Worm (Caenorhabditis elegans): ENCODE measurements around the gene T25F10.1.

T25F10.1 gene

DNA sequence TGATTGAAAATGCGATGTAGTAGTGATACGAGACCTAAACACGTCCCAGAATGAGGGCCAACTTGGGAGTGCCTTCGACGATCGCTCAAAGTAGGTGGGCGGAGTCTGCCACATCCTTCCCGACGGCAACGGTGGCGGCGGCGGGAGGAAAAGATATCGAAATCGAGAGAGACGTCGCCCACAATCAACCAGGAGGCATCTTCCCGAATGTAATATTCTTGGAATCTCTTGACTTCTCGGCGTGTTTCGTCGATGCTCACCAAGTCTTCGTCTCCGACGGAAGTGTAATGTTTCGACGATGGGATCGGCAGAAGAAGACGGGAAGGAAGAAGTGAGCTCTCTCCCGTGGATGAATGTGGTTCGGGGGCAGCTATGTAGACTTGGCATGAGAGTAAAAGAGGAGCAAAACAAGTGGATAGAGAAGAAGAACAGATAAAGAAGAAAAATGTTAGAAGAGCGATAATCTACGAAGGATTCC lies at the start of gene T25F10.1, which contains the start of gene clik-1:
Gene T25F10.1 (plus strand): TSS at position 51 of the 478 bp plus-strand sequence.
Gene clik-1 (minus strand): TSS at position 281 of the 478 bp plus-strand sequence.
- TF ChIP-seq F57C9.4 (tag; optimal IDR thresholded peaks at IDR 0.05) = no peak
- TF ChIP-seq F39B2.1 (GFP tag; IDR thresholded peaks at IDR 0.05) = no peak
- no peak for TF ChIP-seq xnd-1 (tag; optimal IDR thresholded peaks at IDR 0.05)
- TF ChIP-seq F10E7.11 (tag; optimal IDR thresholded peaks at IDR 0.05) = no peak
- TF ChIP-seq madf-10 (tag; optimal IDR thresholded peaks at IDR 0.05) = no peak
- TF ChIP-seq unc-130 (GFP tag; optimal IDR thresholded peaks at IDR 0.05) = no peak
- TF ChIP-seq let-607 (tag; optimal IDR thresholded peaks at IDR 0.05) = no peak
- TF ChIP-seq ZK185.1 (tag; optimal IDR thresholded peaks at IDR 0.05; ENCODE audit: poor library complexity, severe bottlenecking) = no peak
- TF ChIP-seq atf-7 (tag; optimal IDR thresholded peaks at IDR 0.05) = no peak

DNA sequence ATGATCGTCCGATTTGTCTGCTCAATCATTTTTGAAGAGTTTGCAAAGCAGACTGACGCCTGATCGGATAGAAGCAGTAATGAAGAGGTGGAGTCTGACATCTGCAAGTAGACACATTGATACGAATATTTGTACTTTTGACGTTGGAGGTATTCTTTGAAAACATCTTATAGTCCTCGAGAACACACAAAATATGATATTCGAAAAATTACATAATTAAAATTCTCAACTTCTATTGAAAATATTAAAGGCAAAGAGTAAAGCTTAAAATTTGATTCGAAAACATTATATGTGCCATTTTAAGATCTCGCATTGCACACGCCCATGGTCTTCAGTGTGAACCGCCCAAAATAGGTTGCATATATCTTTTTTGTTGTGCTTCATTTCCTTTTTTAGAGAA lies 45.9 kb upstream of the T25F10.1 start, which contains the start of gene ZC487.2:
Gene ZC487.2 (minus strand): TSS at position 101 of the 400 bp plus-strand sequence.
- no peak for TF ChIP-seq tbx-9 (tag; optimal IDR thresholded peaks at IDR 0.05; ENCODE audit: borderline replicate concordance)
- TF ChIP-seq hrde-1 (tag; optimal IDR thresholded peaks at IDR 0.05; ENCODE audit: borderline replicate concordance) = no peak
- no peak for TF ChIP-seq mxl-1 (tag; optimal IDR thresholded peaks at IDR 0.05)
- no peak for TF ChIP-seq ets-4 (GFP tag; optimal IDR thresholded peaks at IDR 0.05)
- no peak for TF ChIP-seq nhr-120 (GFP tag; IDR thresholded peaks at IDR 0.05)
- no peak for TF ChIP-seq lin-26 (GFP tag; IDR thresholded peaks at IDR 0.05)
- TF ChIP-seq egrh-3 (GFP tag; IDR thresholded peaks at IDR 0.05) = no peak
- no peak for TF ChIP-seq C17E4.6 (GFP tag; IDR thresholded peaks at IDR 0.05)
- TF ChIP-seq dpl-1 (GFP tag; optimal IDR thresholded peaks at IDR 0.05) = no peak
- no peak for TF ChIP-seq akir-1 (GFP tag; optimal IDR thresholded peaks at IDR 0.05)
- TF ChIP-seq hlh-26 (GFP tag; conservative IDR thresholded peaks at IDR 0.05) = no peak
- no peak for TF ChIP-seq Y56A3A.18 (GFP tag; IDR thresholded peaks at IDR 0.05)
- no peak for TF ChIP-seq aptf-3 (GFP tag; IDR thresholded peaks at IDR 0.05)
- no peak for TF ChIP-seq hmg-1.2 (GFP tag; IDR thresholded peaks at IDR 0.05)
- no peak for TF ChIP-seq aptf-2 (GFP tag; conservative IDR thresholded peaks at IDR 0.05)

DNA sequence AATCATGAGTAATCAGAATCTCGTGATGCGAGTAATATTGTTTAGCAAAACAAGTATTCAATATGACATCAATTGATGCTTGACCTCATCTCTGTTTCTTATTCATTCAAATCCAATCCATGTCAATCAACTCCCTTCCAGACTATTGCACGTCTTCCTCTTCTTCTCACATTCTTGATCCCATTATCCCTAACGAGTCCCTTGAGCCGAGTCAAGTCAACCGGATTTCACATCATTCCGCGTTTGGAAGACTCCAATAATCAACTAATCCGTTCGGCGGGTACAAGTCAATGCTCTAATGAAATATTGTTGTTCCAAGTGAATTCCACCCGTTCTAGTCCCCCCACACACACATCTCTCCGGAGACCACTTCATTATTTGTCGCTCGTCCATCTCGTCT lies 42.0 kb upstream of the T25F10.1 start:
- no peak for TF ChIP-seq Y53F4B.3 (GFP tag; IDR thresholded peaks at IDR 0.05)
- TF ChIP-seq snpc-4 (GFP tag; optimal IDR thresholded peaks at IDR 0.05) = no peak
- no peak for TF ChIP-seq snpc-4 (tag; optimal IDR thresholded peaks at IDR 0.05)
- TF ChIP-seq rcor-1 (GFP tag; IDR thresholded peaks at IDR 0.05) = no peak
- no peak for TF ChIP-seq chd-7 (tag; optimal IDR thresholded peaks at IDR 0.05)
- TF ChIP-seq F39B2.1 (GFP tag; IDR thresholded peaks at IDR 0.05) = no peak
- no peak for TF ChIP-seq unc-130 (GFP tag; optimal IDR thresholded peaks at IDR 0.05)
- no peak for TF ChIP-seq egrh-3 (GFP tag; IDR thresholded peaks at IDR 0.05)
- TF ChIP-seq lsy-27 (tag; optimal IDR thresholded peaks at IDR 0.05; ENCODE audit: borderline replicate concordance, insufficient read depth) = no peak
- no peak for TF ChIP-seq madf-8 (GFP tag; conservative IDR thresholded peaks at IDR 0.05)
- no peak for TF ChIP-seq sdz-38 (tag; optimal IDR thresholded peaks at IDR 0.05)
- TF ChIP-seq snpc-1.1 (tag; optimal IDR thresholded peaks at IDR 0.05; ENCODE audit: insufficient read depth) = no peak
- no peak for TF ChIP-seq mes-4 (tag; optimal IDR thresholded peaks at IDR 0.05)
- TF ChIP-seq D2030.7 (GFP tag; IDR thresholded peaks at IDR 0.05) = no peak
- no peak for TF ChIP-seq egl-44 (GFP tag; IDR thresholded peaks at IDR 0.05)

All from whole organism, young adult.